Worm (Caenorhabditis elegans): ENCODE results near the gene uaf-2.

ce11 chrIV:17150418-17150817, 31.9 kb upstream of the uaf-2 start:
- no peak for TF ChIP-seq flt-1 (GFP tag; IDR thresholded peaks at IDR 0.05)
- no peak for TF ChIP-seq med-1 (GFP tag; optimal IDR thresholded peaks at IDR 0.05; ENCODE audit: insufficient read depth)
- no peak for TF ChIP-seq tab-1 (GFP tag; IDR thresholded peaks at IDR 0.05)
- no peak for TF ChIP-seq cog-1 (tag; optimal IDR thresholded peaks at IDR 0.05)
- no peak for TF ChIP-seq ref-1 (GFP tag; conservative IDR thresholded peaks at IDR 0.05)
- TF ChIP-seq T22C8.4 (GFP tag; IDR thresholded peaks at IDR 0.05), result no peak
- no peak for TF ChIP-seq ztf-23 (GFP tag; IDR thresholded peaks at IDR 0.05)
- TF ChIP-seq ztf-29 (GFP tag; IDR thresholded peaks at IDR 0.05), result no peak

All from whole organism, midembryonic.